Fruit fly (Drosophila melanogaster): ENCODE data around the gene Spt3.

- TF ChIP-seq CG8478 (optimal IDR thresholded peaks at IDR 0.05) (no peak), CTCF (optimal IDR thresholded peaks at IDR 0.05) (no peak)
Observed at dm6 chr3R:12006417-12006816, 10.5 kb upstream of the Spt3 start.
